Fruit fly (Drosophila melanogaster) whole organism, wandering third instar larva: Measurements from ENCODE around the gene CG10466.

ENCODE experiments used
- CG9705 ChIP-seq: fragments of 200-800 bp; sonication (Bioruptor generic); optimal IDR thresholded peaks from 2 replicates; lab custom pipeline; 2018; ENCODE audit warnings: missing biosample characterization, mild to moderate bottlenecking, missing genetic modification characterization
- CrebA ChIP-seq: fragments of 200-800 bp; sonication (Bioruptor generic); optimal IDR thresholded peaks from 2 replicates; lab custom pipeline; 2016; ENCODE audit warnings: missing biosample characterization, mild to moderate bottlenecking, missing genetic modification characterization, borderline replicate concordance
- Dfd ChIP-seq: fragments of >200 bp; optimal IDR thresholded peaks from 2 replicates; lab custom pipeline; 2017; ENCODE audit warnings: missing biosample characterization, missing genetic modification characterization
- Dif ChIP-seq: fragments of 200-275, 200-300 bp; sonication (Bioruptor generic); optimal IDR thresholded peaks from 2 replicates; lab custom pipeline; 2018; ENCODE audit warnings: missing biosample characterization, missing genetic modification characterization; ENCODE audit not compliant: partially characterized antibody
- HLH106 ChIP-seq: fragments of 200-800 bp; optimal IDR thresholded peaks from 3 replicates; lab custom pipeline; 2019; ENCODE audit warnings: missing biosample characterization, mild to moderate bottlenecking, missing genetic modification characterization, moderate library complexity
- Hnf4 ChIP-seq: fragments of 200-800 bp; sonication (Bioruptor generic); optimal IDR thresholded peaks from 2 replicates; lab custom pipeline; 2016; ENCODE audit warnings: missing biosample characterization, mild to moderate bottlenecking, missing genetic modification characterization
- Hr78 ChIP-seq: fragments of >200 bp; optimal IDR thresholded peaks from 2 replicates; lab custom pipeline; 2017; ENCODE audit warnings: missing biosample characterization, missing genetic modification characterization
- Hr83 ChIP-seq: fragments of 200-300 bp; sonication (Bioruptor generic); optimal IDR thresholded peaks from 2 replicates; lab custom pipeline; 2016; ENCODE audit warnings: missing biosample characterization, mild to moderate bottlenecking, missing genetic modification characterization, moderate library complexity; ENCODE audit not compliant: poor library complexity, severe bottlenecking
- Jra ChIP-seq: sonication (Bioruptor generic); optimal IDR thresholded peaks from 2 replicates; lab custom pipeline; 2016; ENCODE audit warnings: missing biosample characterization, missing genetic modification characterization
- Mio ChIP-seq: sonication (Bioruptor generic); optimal IDR thresholded peaks from 2 replicates; lab custom pipeline; 2016; ENCODE audit warnings: missing biosample characterization, missing genetic modification characterization
- Myc ChIP-seq: fragments of >200 bp; optimal IDR thresholded peaks from 2 replicates; lab custom pipeline; 2017
- N ChIP-seq: fragments of >200 bp; optimal IDR thresholded peaks from 2 replicates; lab custom pipeline; 2018; ENCODE audit warnings: missing biosample characterization, missing external identifiers, missing genetic modification characterization
- OdsH ChIP-seq: fragments of 200-800 bp; sonication (Bioruptor generic); optimal IDR thresholded peaks from 2 replicates; lab custom pipeline; 2016; ENCODE audit warnings: missing biosample characterization, mild to moderate bottlenecking, missing genetic modification characterization
- Rel ChIP-seq, 2 experiments: fragments of 200-800 bp; sonication (Bioruptor generic) in 1 of 2; optimal IDR thresholded peaks; 2 replicates in 1 of 2; 3 replicates in 1 of 2; lab custom pipeline; 2016 to 2019; ENCODE audit warnings: mild to moderate bottlenecking in 2 of 2, missing biosample characterization in 2 of 2, missing genetic modification characterization in 2 of 2, moderate library complexity in 1 of 2
- br ChIP-seq: fragments of 200-800 bp; sonication (Bioruptor generic); optimal IDR thresholded peaks from 2 replicates; lab custom pipeline; 2016; ENCODE audit warnings: missing biosample characterization, missing genetic modification characterization
- dl ChIP-seq, 2 experiments: fragments of 175-275, 200-275 bp in 1 of 2; fragments of 200-275 bp in 1 of 2; sonication (Bioruptor generic); optimal IDR thresholded peaks; lab custom pipeline; 2018; ENCODE audit warnings: mild to moderate bottlenecking in 2 of 2, missing biosample characterization in 2 of 2, missing genetic modification characterization in 2 of 2, moderate library complexity in 2 of 2; ENCODE audit not compliant: partially characterized antibody in 2 of 2, insufficient read depth in 1 of 2
- dmrt93B ChIP-seq: fragments of 200-800 bp; sonication (Bioruptor generic); optimal IDR thresholded peaks from 2 replicates; lab custom pipeline; 2018; ENCODE audit warnings: missing biosample characterization, mild to moderate bottlenecking, missing genetic modification characterization
- dsf ChIP-seq: sonication (Bioruptor generic); optimal IDR thresholded peaks from 2 replicates; lab custom pipeline; 2016; ENCODE audit warnings: missing biosample characterization, missing genetic modification characterization, borderline replicate concordance
- foxo ChIP-seq, 2 experiments: fragments of 200-800 bp; sonication (Bioruptor generic); optimal IDR thresholded peaks; 2 replicates in 1 of 2; 3 replicates in 1 of 2; lab custom pipeline; 2016 to 2017; ENCODE audit warnings: missing biosample characterization in 2 of 2, missing genetic modification characterization in 2 of 2
- jim ChIP-seq: fragments of 175-275, 200-325 bp; sonication (Bioruptor generic); optimal IDR thresholded peaks from 2 replicates; lab custom pipeline; 2016; ENCODE audit warnings: missing biosample characterization, mild to moderate bottlenecking, missing genetic modification characterization
- pan ChIP-seq: fragments of >200 bp; optimal IDR thresholded peaks from 2 replicates; lab custom pipeline; 2017
- rgr ChIP-seq: fragments of 200-800 bp; sonication (Bioruptor generic); optimal IDR thresholded peaks from 3 replicates; lab custom pipeline; 2016; ENCODE audit warnings: missing biosample characterization, mild to moderate bottlenecking, missing genetic modification characterization
- sage ChIP-seq: fragments of 200-800 bp; sonication (Bioruptor generic); optimal IDR thresholded peaks from 2 replicates; lab custom pipeline; 2016; ENCODE audit warnings: missing biosample characterization, mild to moderate bottlenecking, missing genetic modification characterization
- sv ChIP-seq: fragments of 200-800 bp; sonication (Bioruptor generic); optimal IDR thresholded peaks from 3 replicates; lab custom pipeline; 2016; ENCODE audit warnings: missing biosample characterization, missing genetic modification characterization
- tai ChIP-seq: sonication (Bioruptor generic); optimal IDR thresholded peaks from 2 replicates; lab custom pipeline; 2016; ENCODE audit warnings: missing biosample characterization, missing genetic modification characterization
- woc ChIP-seq: sonication (Bioruptor generic); optimal IDR thresholded peaks from 2 replicates; lab custom pipeline; 2016; ENCODE audit warnings: missing biosample characterization, mild to moderate bottlenecking, missing genetic modification characterization

CG10466 gene

DNA sequence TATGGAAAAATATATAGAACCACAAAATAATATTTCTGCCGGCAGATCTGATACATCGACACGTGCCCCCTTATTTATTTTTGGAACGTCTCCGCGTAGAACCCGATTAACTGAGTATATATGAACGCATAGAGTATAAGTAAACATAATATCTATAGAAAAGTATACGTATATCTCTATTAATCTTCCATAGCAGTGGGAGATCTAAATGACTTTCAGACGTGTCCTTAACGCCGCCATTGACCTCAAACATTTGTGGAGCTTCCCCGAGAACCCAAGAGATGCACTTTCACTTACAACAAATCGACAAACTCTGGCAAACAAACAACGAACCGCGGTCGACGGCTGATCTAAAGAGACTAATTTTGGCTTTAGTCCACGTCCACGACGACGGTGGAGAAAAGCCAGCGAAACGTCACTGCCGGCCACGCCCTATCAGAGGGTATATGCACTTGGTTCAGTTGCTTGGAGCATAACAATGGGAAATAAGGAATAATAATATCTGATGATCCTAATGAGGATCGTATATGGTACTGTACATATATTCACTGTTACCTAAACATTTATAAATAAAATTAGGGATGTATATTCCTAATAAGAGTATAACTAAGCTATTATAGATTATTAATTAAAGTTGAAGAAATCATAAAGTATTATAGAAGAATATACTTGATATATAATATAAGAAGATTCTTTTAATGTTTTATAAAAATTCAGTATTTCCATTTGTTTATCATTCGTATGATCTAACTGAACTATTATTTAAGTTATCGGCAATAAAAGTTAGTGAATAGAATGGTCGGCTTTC, 27.9 kb upstream of the CG10466 start, which contains the start of gene fbp (continued):
- no peak for TF ChIP-seq Jra
- TF ChIP-seq Mio (GFP tag; lab: Kevin White, UChicago) = no peak
- no peak for TF ChIP-seq sage (GFP tag; lab: Kevin White, UChicago)
- no peak for TF ChIP-seq N (GFP tag; lab: Kevin White, UChicago)
- TF ChIP-seq Myc (lab: Kevin White, UChicago) = no peak

DNA sequence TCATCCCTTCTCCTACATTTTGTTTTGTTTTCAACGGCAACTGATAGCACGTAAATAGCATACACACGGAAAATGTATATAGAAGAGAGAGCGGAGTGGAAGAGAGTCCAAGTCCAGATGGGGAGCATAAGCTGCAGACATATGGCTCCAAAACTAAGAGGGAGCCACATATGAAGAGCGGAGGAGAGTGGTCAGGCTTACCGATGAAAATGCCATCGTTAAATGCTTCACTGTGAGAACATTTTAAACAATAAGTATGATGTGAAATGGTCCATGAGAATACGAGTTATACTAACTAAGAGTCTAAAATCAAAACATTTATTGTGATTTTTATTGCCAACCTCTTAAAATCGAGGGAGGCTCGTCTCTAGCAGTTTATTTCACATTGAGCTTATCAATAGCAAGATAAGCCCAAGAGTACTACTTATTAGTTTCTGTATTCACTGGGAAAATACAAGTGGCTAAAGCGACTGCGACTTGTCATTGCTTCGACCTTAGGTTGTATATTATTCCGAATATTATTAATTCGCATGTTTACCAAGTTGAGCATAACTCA, 27.2 kb upstream of the CG10466 start:
- TF ChIP-seq Hnf4 (GFP tag; lab: Kevin White, UChicago) = no peak
- no peak for TF ChIP-seq HLH106 (tag; lab: Kevin White, UChicago)
- TF ChIP-seq rgr = no peak
- peak; percentile 0 to 77 for TF ChIP-seq dl (GFP tag; optimal IDR thresholded peaks at IDR 0.05; lab: Kevin White, UChicago; ENCODE audit: insufficient read depth in 1 of 2, partially characterized antibody in 2 of 2)
- no peak for TF ChIP-seq dsf (GFP tag; lab: Kevin White, UChicago)
- peak; percentile 83 for TF ChIP-seq Dif (GFP tag; lab: Kevin White, UChicago)

DNA sequence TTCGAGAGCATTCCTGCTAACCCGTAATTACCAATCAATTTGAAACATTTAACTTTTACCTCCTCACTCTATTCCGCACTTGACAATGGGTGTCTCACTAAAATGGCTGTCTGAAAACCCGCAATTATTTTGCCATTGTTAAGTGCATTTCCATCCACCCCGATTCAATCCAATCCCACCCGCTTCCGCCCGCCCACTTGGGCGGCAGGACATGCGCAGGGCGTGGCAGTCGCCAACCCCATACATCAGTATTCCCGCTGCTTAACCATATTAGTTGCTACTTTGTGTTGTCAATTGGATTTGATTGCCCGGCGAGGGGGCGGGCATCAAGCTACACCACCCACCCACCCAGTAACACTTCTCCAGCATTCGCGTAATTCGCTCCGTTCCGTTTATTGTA, 26.5 kb upstream of the CG10466 start:
- TF ChIP-seq CG9705 (GFP tag; lab: Kevin White, UChicago) (no peak), Myc (lab: Kevin White, UChicago) (no peak), dmrt93B (GFP tag; lab: Kevin White, UChicago) (no peak)

DNA sequence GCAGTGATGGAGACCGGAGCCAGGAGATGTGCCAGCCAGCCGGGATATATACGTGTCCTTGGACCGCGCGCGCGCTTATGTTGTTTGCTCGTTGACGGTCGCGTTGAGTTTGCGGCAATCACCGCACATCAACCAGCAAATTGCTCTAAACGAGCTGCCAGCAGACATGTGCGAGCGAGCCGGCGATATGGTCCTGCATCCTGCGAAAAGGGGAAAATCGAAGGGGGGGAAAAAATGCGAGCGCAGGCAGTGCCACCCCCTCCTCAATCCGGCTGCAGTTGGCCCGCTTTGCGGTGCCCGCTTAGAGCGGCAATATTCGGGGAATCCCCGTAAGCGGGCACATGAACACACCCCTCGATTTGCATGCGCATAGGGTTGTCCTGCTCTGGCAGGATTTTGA, 22.9 kb upstream of the CG10466 start, which contains the start of gene bsh:
TSS of gene bsh (minus strand) at position 101 of the 400 bp plus-strand sequence.
- TF ChIP-seq sv (GFP tag; lab: Kevin White, UChicago) (no peak), Dfd (GFP tag; lab: Kevin White, UChicago) (no peak), OdsH (no peak), Hr78 (no peak), Dif (GFP tag; lab: Kevin White, UChicago) (no peak), Hr83 (GFP tag; lab: Kevin White, UChicago) (no peak), Rel (GFP tag; optimal IDR thresholded peaks at IDR 0.05; lab: Kevin White, UChicago) (no peak), Rel (tag; optimal IDR thresholded peaks at IDR 0.05; lab: Kevin White, UChicago) (no peak), br (no peak), pan (lab: Kevin White, UChicago) (no peak), HLH106 (tag; lab: Kevin White, UChicago) (no peak), Jra (no peak), CrebA (GFP tag; lab: Kevin White, UChicago) (no peak), jim (GFP tag; lab: Kevin White, UChicago) (no peak), tai (no peak)

DNA sequence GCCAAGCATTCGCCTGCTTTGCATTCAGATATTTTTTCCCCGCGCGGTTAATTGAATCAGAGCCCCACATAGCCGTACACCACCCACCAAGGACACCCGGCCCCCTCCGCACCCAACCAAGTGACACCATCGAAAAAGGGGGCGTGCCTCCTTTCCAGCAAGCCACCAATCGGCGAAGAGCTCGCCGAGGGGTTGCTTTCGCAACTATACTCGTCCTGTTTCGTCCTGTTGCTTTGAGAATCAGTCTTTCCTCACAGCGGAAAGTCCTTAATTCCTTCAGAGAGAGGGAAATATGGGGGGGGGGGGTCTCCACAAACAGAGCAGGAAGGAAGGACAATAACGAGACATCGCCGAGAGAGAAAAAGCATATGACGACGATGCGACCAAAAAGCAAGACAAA, 22.2 kb upstream of the CG10466 start:
- no peak for TF ChIP-seq woc (GFP tag; lab: Kevin White, UChicago)
- no peak for TF ChIP-seq foxo (GFP tag; optimal IDR thresholded peaks at IDR 0.05; lab: Kevin White, UChicago)
- TF ChIP-seq dmrt93B (GFP tag; lab: Kevin White, UChicago) = no peak
- no peak for TF ChIP-seq CrebA (GFP tag; lab: Kevin White, UChicago)
- TF ChIP-seq Jra = no peak

DNA sequence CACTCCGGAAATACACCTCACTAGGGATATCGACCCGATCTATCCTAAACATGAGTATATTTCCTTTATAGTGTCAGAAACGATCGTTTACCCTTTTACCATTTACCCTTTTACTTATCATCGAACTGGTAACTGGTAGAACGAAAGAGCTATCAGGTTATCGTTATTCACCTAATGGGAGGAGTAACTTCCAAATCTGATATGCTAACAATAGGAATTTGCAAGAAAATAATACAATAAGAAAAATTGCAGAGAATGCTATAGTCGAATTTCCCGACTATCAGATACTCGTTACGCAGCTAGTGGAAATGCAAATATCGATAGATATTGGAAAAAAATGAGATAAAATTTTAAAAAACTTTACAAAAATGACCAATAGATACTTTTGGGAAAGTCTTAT, 17.6 kb upstream of the CG10466 start:
- no peak for TF ChIP-seq pan (lab: Kevin White, UChicago)
- TF ChIP-seq CrebA (GFP tag; lab: Kevin White, UChicago) = no peak
- no peak for TF ChIP-seq Dfd (GFP tag; lab: Kevin White, UChicago)
- TF ChIP-seq sage (GFP tag; lab: Kevin White, UChicago) = no peak
- no peak for TF ChIP-seq Hnf4 (GFP tag; lab: Kevin White, UChicago)
- TF ChIP-seq Dif (GFP tag; lab: Kevin White, UChicago) = no peak
- no peak for TF ChIP-seq foxo (GFP tag; optimal IDR thresholded peaks at IDR 0.05; lab: Kevin White, UChicago)
- TF ChIP-seq Rel (GFP tag; optimal IDR thresholded peaks at IDR 0.05; lab: Kevin White, UChicago) = no peak
- TF ChIP-seq Rel (tag; optimal IDR thresholded peaks at IDR 0.05; lab: Kevin White, UChicago) = no peak
